Worm (Caenorhabditis elegans) whole organism, midembryonic: ENCODE data around the gene B0432.9.

Experiments used
- T22C8.4 ChIP-seq: fragments of 200-800 bp; sonication (Bioruptor generic); IDR thresholded peaks from 2 replicates; pipeline ENCODE4 v1.3.6; 2022; ENCODE audit warnings: missing genetic modification characterization, missing compliant biosample characterization
- tab-1 ChIP-seq: fragments of 200-800 bp; sonication (Bioruptor generic); IDR thresholded peaks from 2 replicates; pipeline ENCODE4 v1.3.6; 2022; ENCODE audit warnings: missing genetic modification characterization, missing compliant biosample characterization
- ztf-29 ChIP-seq: fragments of 200-800 bp; sonication (Bioruptor generic); IDR thresholded peaks from 2 replicates; pipeline ENCODE4 v1.3.6; 2022; ENCODE audit warnings: missing genetic modification reagents, missing genetic modification characterization, missing compliant biosample characterization

DNA sequence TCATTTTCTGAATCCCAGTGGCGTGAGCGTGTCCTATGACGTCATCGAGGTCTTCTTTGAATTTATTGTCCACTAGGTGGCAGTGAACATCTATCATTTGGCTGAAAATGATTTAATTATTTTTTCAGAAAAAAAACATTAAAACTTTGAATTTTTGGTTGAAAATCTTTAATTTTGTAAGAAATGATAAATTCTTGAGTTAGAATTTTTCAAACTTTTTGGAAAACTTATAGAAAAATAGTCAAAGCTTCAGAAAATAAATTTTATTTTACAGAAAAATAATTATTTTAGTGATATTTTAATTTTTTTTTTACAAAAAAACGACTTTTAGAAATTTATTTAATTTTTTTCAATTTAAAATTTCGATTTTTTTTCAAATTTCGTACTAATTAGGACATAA is 4.9 kb downstream of the B0432.9 start, which contains the start of gene B0432.8:
- TF ChIP-seq tab-1: no peak
- TF ChIP-seq ztf-29 (GFP tag; lab: Robert Waterston, UW): no peak
- no peak for TF ChIP-seq T22C8.4 (GFP tag; lab: Robert Waterston, UW)
